Worm (Caenorhabditis elegans) whole organism, early embryonic: Measurements from ENCODE around the gene srw-100.

Experiments
- B0310.2 ChIP-seq: sonication (generic microtip); optimal IDR thresholded peaks from 2 replicates; lab custom pipeline; 2016; ENCODE audit warnings: mild to moderate bottlenecking, missing genetic modification characterization, missing compliant biosample characterization
- F13C5.2 ChIP-seq: sonication (generic microtip); optimal IDR thresholded peaks from 2 replicates; lab custom pipeline; 2017; ENCODE audit warnings: mild to moderate bottlenecking, missing genetic modification characterization, inconsistent platforms, missing compliant biosample characterization
- aly-1 ChIP-seq: sonication (generic microtip); optimal IDR thresholded peaks from 2 replicates; lab custom pipeline; 2016; ENCODE audit warnings: missing genetic modification characterization, missing compliant biosample characterization
- ama-1 ChIP-seq: fragments of 150-350 bp; optimal IDR thresholded peaks from 2 replicates; lab custom pipeline; 2014
- ceh-13 ChIP-seq: fragments of 200-800 bp; sonication (Bioruptor generic); optimal IDR thresholded peaks from 2 replicates; lab custom pipeline; 2018; ENCODE audit warnings: mild to moderate bottlenecking, missing genetic modification characterization, missing compliant biosample characterization
- ceh-36 ChIP-seq: sonication (generic microtip); optimal IDR thresholded peaks from 2 replicates; lab custom pipeline; 2016; ENCODE audit warnings: missing genetic modification characterization, inconsistent platforms, missing compliant biosample characterization
- ets-7 ChIP-seq: sonication (generic microtip); optimal IDR thresholded peaks from 2 replicates; lab custom pipeline; 2016; ENCODE audit warnings: missing genotype, missing genetic modification characterization, missing compliant biosample characterization
- flt-1 ChIP-seq: fragments of 200-800 bp; sonication (Bioruptor generic); IDR thresholded peaks from 2 replicates; pipeline ENCODE4 v1.3.6; 2022; ENCODE audit warnings: missing genetic modification characterization, missing compliant biosample characterization
- hmbx-1 ChIP-seq: sonication (generic microtip); optimal IDR thresholded peaks from 2 replicates; lab custom pipeline; 2016; ENCODE audit warnings: mild to moderate bottlenecking, missing genetic modification characterization, missing compliant biosample characterization
- hmg-4 ChIP-seq: fragments of 200-800 bp; sonication (Bioruptor generic); optimal IDR thresholded peaks from 2 replicates; lab custom pipeline; 2018; ENCODE audit warnings: mild to moderate bottlenecking, missing genetic modification characterization, missing compliant biosample characterization
- hnd-1 ChIP-seq: sonication (generic microtip); optimal IDR thresholded peaks from 2 replicates; lab custom pipeline; 2016; ENCODE audit warnings: missing genetic modification characterization, missing compliant biosample characterization
- pes-1 ChIP-seq: fragments of 200-800 bp; sonication (Bioruptor generic); IDR thresholded peaks from 2 replicates; pipeline ENCODE4 v1.3.6; 2022; ENCODE audit warnings: missing genetic modification reagents, missing genetic modification characterization, missing compliant biosample characterization
- scrt-1 ChIP-seq: fragments of 200-800 bp; sonication (Bioruptor generic); IDR thresholded peaks from 2 replicates; pipeline ENCODE4 v1.3.6; 2022; ENCODE audit warnings: missing genetic modification characterization, missing compliant biosample characterization
- sea-1 ChIP-seq: fragments of 200-800 bp; sonication (Bioruptor generic); conservative IDR thresholded peaks from 2 replicates; pipeline ENCODE4 v1.3.6; 2022; ENCODE audit warnings: missing genetic modification characterization, missing compliant biosample characterization
- tbx-11 ChIP-seq: fragments of 200-800 bp; sonication (Bioruptor generic); IDR thresholded peaks from 2 replicates; pipeline ENCODE4 v1.3.6; 2022; ENCODE audit warnings: missing genetic modification characterization, missing compliant biosample characterization
- tbx-37 ChIP-seq: fragments of 200-800 bp; sonication (Bioruptor generic); conservative IDR thresholded peaks from 2 replicates; pipeline ENCODE4 v1.3.6; 2022; ENCODE audit warnings: missing genetic modification reagents, missing genetic modification characterization, missing compliant biosample characterization
- tra-4 ChIP-seq: sonication (generic microtip); optimal IDR thresholded peaks from 2 replicates; lab custom pipeline; 2017; ENCODE audit warnings: missing genetic modification characterization, missing compliant biosample characterization

Gene srw-100

ce11 chrV:1713761-1714160 lies 2.8 kb downstream of the srw-100 start:
- TF ChIP-seq sea-1 (GFP tag; lab: Robert Waterston, UW) (peak; percentile 88), scrt-1 (GFP tag; lab: Robert Waterston, UW) (peak; percentile 68), tbx-11 (GFP tag; lab: Robert Waterston, UW) (peak; percentile 71; the same call in 1 of the 2 replicates)

ce11 chrV:1716892-1717291 lies 5.9 kb downstream of the srw-100 start, which contains the start of gene srw-103:
srw-103 (plus strand) TSS chrV:1717192.
- TF ChIP-seq F13C5.2 (no peak), tbx-37 (GFP tag; lab: Robert Waterston, UW) (no peak), flt-1 (GFP tag; lab: Robert Waterston, UW) (no peak), pes-1 (GFP tag; lab: Robert Waterston, UW) (no peak), hmbx-1 (tag; lab: Kevin White, UChicago) (no peak), hmg-4 (GFP tag; lab: Kevin White, UChicago) (no peak), ama-1 (lab: Kevin White, UChicago) (no peak), ets-7 (tag; lab: Kevin White, UChicago) (no peak)

- TF ChIP-seq flt-1 (GFP tag; lab: Robert Waterston, UW) (no peak), scrt-1 (GFP tag; lab: Robert Waterston, UW) (no peak), hnd-1 (tag; lab: Kevin White, UChicago) (no peak), aly-1 (tag; lab: Kevin White, UChicago) (no peak), ceh-13 (no peak), sea-1 (GFP tag; lab: Robert Waterston, UW) (no peak), pes-1 (GFP tag; lab: Robert Waterston, UW) (no peak), hmbx-1 (tag; lab: Kevin White, UChicago) (no peak), ama-1 (lab: Kevin White, UChicago) (no peak), hmg-4 (GFP tag; lab: Kevin White, UChicago) (no peak), ets-7 (tag; lab: Kevin White, UChicago) (no peak)
These were observed 7.2 kb downstream of the srw-100 start for ce11 chrV:1718232-1718631.

- no peak for TF ChIP-seq sea-1 (GFP tag; lab: Robert Waterston, UW)
These were observed 8.9 kb downstream of the srw-100 start, which contains the start of gene srw-102 for ce11 chrV:1719927-1720326. srw-102 (plus strand) TSS chrV:1720227.

- no peak for TF ChIP-seq ama-1 (lab: Kevin White, UChicago)
- TF ChIP-seq scrt-1 (GFP tag; lab: Robert Waterston, UW): no peak
- no peak for TF ChIP-seq hmbx-1 (tag; lab: Kevin White, UChicago)
- TF ChIP-seq pes-1 (GFP tag; lab: Robert Waterston, UW): no peak
- TF ChIP-seq tra-4 (tag; lab: Kevin White, UChicago): no peak
- no peak for TF ChIP-seq sea-1 (GFP tag; lab: Robert Waterston, UW)
- no peak for TF ChIP-seq flt-1 (GFP tag; lab: Robert Waterston, UW)
- TF ChIP-seq B0310.2 (tag; lab: Kevin White, UChicago): no peak
- no peak for TF ChIP-seq tbx-37 (GFP tag; lab: Robert Waterston, UW)
- TF ChIP-seq ceh-13: no peak
- TF ChIP-seq F13C5.2: no peak
- TF ChIP-seq tbx-11 (GFP tag; lab: Robert Waterston, UW): no peak
- no peak for TF ChIP-seq ceh-36 (tag; lab: Kevin White, UChicago)
- no peak for TF ChIP-seq hmg-4 (GFP tag; lab: Kevin White, UChicago)
These were observed 11.0 kb downstream of the srw-100 start, which contains the start of gene srw-101 for ce11 chrV:1721966-1722365. srw-101 (plus strand) TSS chrV:1722266.

- no peak for TF ChIP-seq ceh-36 (tag; lab: Kevin White, UChicago)
- TF ChIP-seq tra-4 (tag; lab: Kevin White, UChicago): no peak
- TF ChIP-seq ets-7 (tag; lab: Kevin White, UChicago): no peak
- TF ChIP-seq flt-1 (GFP tag; lab: Robert Waterston, UW): no peak
- TF ChIP-seq pes-1 (GFP tag; lab: Robert Waterston, UW): no peak
- no peak for TF ChIP-seq F13C5.2
- TF ChIP-seq tbx-11 (GFP tag; lab: Robert Waterston, UW): no peak
- TF ChIP-seq hmbx-1 (tag; lab: Kevin White, UChicago): no peak
- no peak for TF ChIP-seq scrt-1 (GFP tag; lab: Robert Waterston, UW)
- no peak for TF ChIP-seq B0310.2 (tag; lab: Kevin White, UChicago)
- no peak for TF ChIP-seq hnd-1 (tag; lab: Kevin White, UChicago)
- TF ChIP-seq ama-1 (lab: Kevin White, UChicago): no peak
- no peak for TF ChIP-seq aly-1 (tag; lab: Kevin White, UChicago)
These were observed 14.3 kb downstream of the srw-100 start, which contains the start of gene sri-27 for ce11 chrV:1725353-1725752. sri-27 (plus strand) TSS chrV:1725653.

ce11 chrV:1731918-1732317 lies 20.9 kb downstream of the srw-100 start, which contains the start of gene gst-21:
gst-21 (minus strand) TSS chrV:1732018.
- no peak for TF ChIP-seq ceh-13
- no peak for TF ChIP-seq hmbx-1 (tag; lab: Kevin White, UChicago)
- TF ChIP-seq aly-1 (tag; lab: Kevin White, UChicago): no peak
- TF ChIP-seq ceh-36 (tag; lab: Kevin White, UChicago): no peak
- TF ChIP-seq tbx-11 (GFP tag; lab: Robert Waterston, UW): no peak
- no peak for TF ChIP-seq hmg-4 (GFP tag; lab: Kevin White, UChicago)
- no peak for TF ChIP-seq scrt-1 (GFP tag; lab: Robert Waterston, UW)
- no peak for TF ChIP-seq sea-1 (GFP tag; lab: Robert Waterston, UW)
- TF ChIP-seq B0310.2 (tag; lab: Kevin White, UChicago): no peak
- no peak for TF ChIP-seq flt-1 (GFP tag; lab: Robert Waterston, UW)
- no peak for TF ChIP-seq ets-7 (tag; lab: Kevin White, UChicago)

ce11 chrV:1734569-1734968 lies 23.6 kb downstream of the srw-100 start, which contains the start of gene str-160:
str-160 (plus strand) TSS chrV:1734869.
- no peak for TF ChIP-seq hmg-4 (GFP tag; lab: Kevin White, UChicago)
- TF ChIP-seq hnd-1 (tag; lab: Kevin White, UChicago): no peak
- no peak for TF ChIP-seq aly-1 (tag; lab: Kevin White, UChicago)
- TF ChIP-seq hmbx-1 (tag; lab: Kevin White, UChicago): no peak
- no peak for TF ChIP-seq tra-4 (tag; lab: Kevin White, UChicago)
- no peak for TF ChIP-seq ama-1 (lab: Kevin White, UChicago)
- TF ChIP-seq ceh-13: no peak
